Fruit fly (Drosophila melanogaster): Measurements from ENCODE around the gene Arl1.

Arl1 gene

DNA sequence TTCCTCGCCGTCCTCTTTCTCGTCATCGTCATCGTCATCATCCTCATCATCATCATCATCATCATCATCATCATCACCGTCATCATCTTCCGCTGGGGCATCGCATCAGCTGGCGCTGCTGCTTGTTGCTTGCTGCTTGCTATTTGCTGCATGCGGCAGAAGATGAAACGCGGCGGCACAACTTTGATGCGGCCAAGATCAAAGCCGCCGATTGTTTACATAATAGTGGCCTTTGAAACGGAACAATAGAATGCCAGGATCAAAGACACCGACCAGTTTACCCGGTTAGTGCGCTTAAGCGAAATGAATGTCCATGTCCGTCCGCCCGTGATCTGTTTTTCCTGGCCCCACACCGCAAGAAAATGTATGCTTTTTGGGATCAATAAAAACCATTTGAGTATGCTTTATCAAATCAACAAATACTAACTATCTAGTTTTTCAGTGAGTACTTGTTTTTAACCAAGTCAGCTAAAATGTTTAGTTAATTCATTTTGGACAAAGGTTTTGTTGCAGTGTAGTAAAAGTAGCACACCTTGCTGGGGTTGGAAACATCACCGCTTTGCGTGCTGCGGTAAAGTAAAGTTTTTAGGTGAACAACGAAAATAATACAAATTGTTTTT is 38.2 kb downstream of the Arl1 start:
- no peak for TF ChIP-seq Eip93F (GFP tag; optimal IDR thresholded peaks at IDR 0.05)
- TF ChIP-seq vri (GFP tag; optimal IDR thresholded peaks at IDR 0.05), result peak; percentile 8
- no peak for TF ChIP-seq fkh (GFP tag; optimal IDR thresholded peaks at IDR 0.05)
- TF ChIP-seq acj6 (GFP tag; optimal IDR thresholded peaks at IDR 0.05), result peak; percentile 45
- peak; percentile 43 for TF ChIP-seq topi (GFP tag; optimal IDR thresholded peaks at IDR 0.05)
- peak; percentile 25 for TF ChIP-seq CG8632 (GFP tag; optimal IDR thresholded peaks at IDR 0.05)
- peak; percentile 48 for TF ChIP-seq CG6276 (GFP tag; optimal IDR thresholded peaks at IDR 0.05)
- peak; percentile 36 for TF ChIP-seq net (GFP tag; optimal IDR thresholded peaks at IDR 0.05)
- TF ChIP-seq svp (GFP tag), result peak; percentile 71
- no peak for TF ChIP-seq Blimp-1 (GFP tag; optimal IDR thresholded peaks at IDR 0.05)
- TF ChIP-seq CG8319 (GFP tag; optimal IDR thresholded peaks at IDR 0.05), result peak; percentile 31
- no peak for TF ChIP-seq CG11294 (GFP tag; IDR thresholded peaks at IDR 0.05)
- peak; percentile 21 for TF ChIP-seq CG10631 (GFP tag; optimal IDR thresholded peaks at IDR 0.05)
- peak; percentile 26 for TF ChIP-seq CG3032 (tag; optimal IDR thresholded peaks at IDR 0.05)
- TF ChIP-seq CG6792 (GFP tag; optimal IDR thresholded peaks at IDR 0.05), result peak; percentile 48
- TF ChIP-seq fd85E (GFP tag; optimal IDR thresholded peaks at IDR 0.05), result no peak
- TF ChIP-seq CG11762 (GFP tag; optimal IDR thresholded peaks at IDR 0.05; ENCODE audit: insufficient read depth), result no peak
- TF ChIP-seq cyc (GFP tag; optimal IDR thresholded peaks at IDR 0.05), result peak; percentile 50
- TF ChIP-seq CG7368 (GFP tag; optimal IDR thresholded peaks at IDR 0.05), result peak; percentile 29
- TF ChIP-seq Gug (GFP tag; IDR thresholded peaks at IDR 0.05), result no peak
- peak; percentile 50 for TF ChIP-seq Smox (GFP tag; optimal IDR thresholded peaks at IDR 0.05)
- peak; percentile 51 for TF ChIP-seq CG31627 (GFP tag; optimal IDR thresholded peaks at IDR 0.05)
- peak; percentile 82 for TF ChIP-seq Eip78C (GFP tag)
- TF ChIP-seq CG6808 (GFP tag; optimal IDR thresholded peaks at IDR 0.05), result no peak
- peak; percentile 53; the same call in 2 of the 3 replicates for TF ChIP-seq eg (GFP tag; IDR thresholded peaks at IDR 0.05)
- peak; percentile 64 for TF ChIP-seq esn (GFP tag; optimal IDR thresholded peaks at IDR 0.05)
- TF ChIP-seq dsx (GFP tag; optimal IDR thresholded peaks at IDR 0.05; ENCODE audit: poor library complexity, severe bottlenecking), result peak; percentile 32
- TF ChIP-seq CG6163 (GFP tag; IDR thresholded peaks at IDR 0.05), result peak; percentile 56; the same call in 2 of the 3 replicates
- peak; percentile 2 for TF ChIP-seq spab (GFP tag; optimal IDR thresholded peaks at IDR 0.05)
- no peak for TF ChIP-seq Hr38 (GFP tag; optimal IDR thresholded peaks at IDR 0.05)
- TF ChIP-seq OdsH (GFP tag; optimal IDR thresholded peaks at IDR 0.05), result peak; percentile 59
- TF ChIP-seq Lpt (GFP tag; optimal IDR thresholded peaks at IDR 0.05), result peak; percentile 20
- TF ChIP-seq Sox15 (GFP tag; optimal IDR thresholded peaks at IDR 0.05), result peak; percentile 0
- no peak for TF ChIP-seq CG11902 (GFP tag; optimal IDR thresholded peaks at IDR 0.05)
- peak; percentile 48; the same call in 1 of the 3 replicates for TF ChIP-seq CG8119 (GFP tag; IDR thresholded peaks at IDR 0.05)
- TF ChIP-seq CG34406 (GFP tag; optimal IDR thresholded peaks at IDR 0.05), result peak; percentile 26
- no peak for TF ChIP-seq CG16779 (tag; optimal IDR thresholded peaks at IDR 0.05)
- no peak for TF ChIP-seq CG9139 (GFP tag; optimal IDR thresholded peaks at IDR 0.05)
- peak; percentile 58 for TF ChIP-seq pdm3 (GFP tag; optimal IDR thresholded peaks at IDR 0.05)
- peak; percentile 64 for TF ChIP-seq Sox102F (GFP tag; optimal IDR thresholded peaks at IDR 0.05)
- no peak for TF ChIP-seq CG6854 (GFP tag; optimal IDR thresholded peaks at IDR 0.05)
- peak; percentile 59 for TF ChIP-seq CG4318 (GFP tag; optimal IDR thresholded peaks at IDR 0.05)
- TF ChIP-seq salr (GFP tag; optimal IDR thresholded peaks at IDR 0.05), result peak in 1 of 2 experiments; percentile 28
- TF ChIP-seq Ets21C (GFP tag; optimal IDR thresholded peaks at IDR 0.05), result no peak
- peak; percentile 70 for TF ChIP-seq Hr4 (GFP tag; optimal IDR thresholded peaks at IDR 0.05)
- TF ChIP-seq Ets96B (tag; optimal IDR thresholded peaks at IDR 0.05), result peak; percentile 46
- TF ChIP-seq fd59A (GFP tag; optimal IDR thresholded peaks at IDR 0.05), result no peak
- peak; percentile 22 for TF ChIP-seq CG1621 (tag; optimal IDR thresholded peaks at IDR 0.05)
- peak; percentile 42 for TF ChIP-seq Sox14 (GFP tag; optimal IDR thresholded peaks at IDR 0.05)
- TF ChIP-seq CG3919 (GFP tag; optimal IDR thresholded peaks at IDR 0.05), result peak; percentile 60
- TF ChIP-seq Eip75B (GFP tag; optimal IDR thresholded peaks at IDR 0.05), result peak; percentile 48

Measured in whole organism, prepupa.